Fruit fly (Drosophila melanogaster) whole organism, embryonic: ENCODE measurements around the gene ddbt.

ENCODE experiments used
- Asciz ChIP-seq: fragments of 200-800 bp; sonication (Bioruptor generic); optimal IDR thresholded peaks from 2 replicates; lab custom pipeline; 2017; ENCODE audit warnings: missing biosample characterization, mild to moderate bottlenecking, missing genetic modification characterization, missing genetic modification reagents
- CG1602 ChIP-seq: fragments of 200-800 bp; sonication (Bioruptor generic); optimal IDR thresholded peaks from 3 replicates; lab custom pipeline; 2016; ENCODE audit warnings: missing biosample characterization, missing genetic modification characterization
- CG31365 ChIP-seq: fragments of 200-800 bp; sonication (Bioruptor generic); optimal IDR thresholded peaks from 2 replicates; lab custom pipeline; 2018; ENCODE audit warnings: missing biosample characterization, mild to moderate bottlenecking, missing genetic modification characterization
- CG4424 ChIP-seq: fragments of 200-800 bp; sonication (Bioruptor generic); optimal IDR thresholded peaks from 3 replicates; lab custom pipeline; 2016; ENCODE audit warnings: missing biosample characterization, missing genetic modification characterization
- CoRest ChIP-seq: fragments of 200-800 bp; sonication (Bioruptor generic); optimal IDR thresholded peaks from 3 replicates; lab custom pipeline; 2018; ENCODE audit warnings: missing biosample characterization, mild to moderate bottlenecking, missing genetic modification characterization, moderate library complexity
- Mes4 ChIP-seq: fragments of 200-800 bp; sonication (Bioruptor generic); optimal IDR thresholded peaks from 2 replicates; lab custom pipeline; 2016; ENCODE audit warnings: missing biosample characterization, missing genetic modification characterization
- crc ChIP-seq: fragments of 200-800 bp; sonication (Bioruptor generic); optimal IDR thresholded peaks from 2 replicates; lab custom pipeline; 2016; ENCODE audit warnings: missing biosample characterization, missing genetic modification characterization
- jigr1 ChIP-seq: fragments of 200-800 bp; sonication (Bioruptor generic); IDR thresholded peaks from 3 replicates; pipeline ENCODE4 v1.3.6; 2022; ENCODE audit warnings: missing biosample characterization, missing genetic modification characterization
- knrl ChIP-seq: fragments of 200-800 bp; sonication (Bioruptor generic); IDR thresholded peaks from 3 replicates; pipeline ENCODE4 v1.3.6; 2022; ENCODE audit warnings: missing biosample characterization, missing genetic modification characterization; ENCODE audit not compliant: partially characterized antibody
- luna ChIP-seq: fragments of 200-800 bp; sonication (Bioruptor generic); optimal IDR thresholded peaks from 2 replicates; lab custom pipeline; 2016; ENCODE audit warnings: missing biosample characterization, missing genetic modification characterization
- sqz ChIP-seq: fragments of 200-800 bp; sonication (Bioruptor generic); optimal IDR thresholded peaks from 3 replicates; lab custom pipeline; 2018; ENCODE audit warnings: missing biosample characterization, mild to moderate bottlenecking, missing genetic modification characterization

DNA sequence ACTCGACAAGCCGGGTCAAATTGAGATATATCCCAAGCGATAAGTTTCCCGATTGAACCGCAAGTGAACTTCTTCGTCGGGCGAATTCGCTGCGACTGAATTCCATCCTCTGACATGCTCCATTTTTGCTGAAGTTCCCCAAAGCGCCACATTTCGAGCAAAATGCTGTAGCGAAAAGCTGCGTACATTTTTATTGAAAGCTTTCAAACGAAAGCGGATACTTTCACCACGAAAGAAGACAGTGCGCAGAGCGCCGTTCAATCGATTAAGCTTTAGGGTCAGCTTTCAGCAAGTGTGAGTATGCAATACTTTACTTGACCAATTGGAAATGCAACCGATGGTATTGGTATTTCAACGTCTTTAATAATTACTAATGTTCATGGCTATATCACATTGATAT, 26.0 kb downstream of the ddbt start, which contains the start of gene mthl10:
- TF ChIP-seq CG31365 (no peak), jigr1 (GFP tag; lab: Robert Waterston, UW) (no peak), sqz (GFP tag; lab: Kevin White, UChicago) (no peak), CG1602 (GFP tag; lab: Kevin White, UChicago) (no peak), Asciz (GFP tag; lab: Kevin White, UChicago) (no peak), CoRest (tag; lab: Kevin White, UChicago) (no peak), Mes4 (GFP tag; lab: Kevin White, UChicago) (no peak), knrl (no peak), luna (GFP tag; lab: Kevin White, UChicago) (no peak), CG4424 (no peak), crc (GFP tag; lab: Kevin White, UChicago) (no peak)
